Fruit fly (Drosophila melanogaster): ENCODE measurements around the gene CG33965.

Gene CG33965

DNA sequence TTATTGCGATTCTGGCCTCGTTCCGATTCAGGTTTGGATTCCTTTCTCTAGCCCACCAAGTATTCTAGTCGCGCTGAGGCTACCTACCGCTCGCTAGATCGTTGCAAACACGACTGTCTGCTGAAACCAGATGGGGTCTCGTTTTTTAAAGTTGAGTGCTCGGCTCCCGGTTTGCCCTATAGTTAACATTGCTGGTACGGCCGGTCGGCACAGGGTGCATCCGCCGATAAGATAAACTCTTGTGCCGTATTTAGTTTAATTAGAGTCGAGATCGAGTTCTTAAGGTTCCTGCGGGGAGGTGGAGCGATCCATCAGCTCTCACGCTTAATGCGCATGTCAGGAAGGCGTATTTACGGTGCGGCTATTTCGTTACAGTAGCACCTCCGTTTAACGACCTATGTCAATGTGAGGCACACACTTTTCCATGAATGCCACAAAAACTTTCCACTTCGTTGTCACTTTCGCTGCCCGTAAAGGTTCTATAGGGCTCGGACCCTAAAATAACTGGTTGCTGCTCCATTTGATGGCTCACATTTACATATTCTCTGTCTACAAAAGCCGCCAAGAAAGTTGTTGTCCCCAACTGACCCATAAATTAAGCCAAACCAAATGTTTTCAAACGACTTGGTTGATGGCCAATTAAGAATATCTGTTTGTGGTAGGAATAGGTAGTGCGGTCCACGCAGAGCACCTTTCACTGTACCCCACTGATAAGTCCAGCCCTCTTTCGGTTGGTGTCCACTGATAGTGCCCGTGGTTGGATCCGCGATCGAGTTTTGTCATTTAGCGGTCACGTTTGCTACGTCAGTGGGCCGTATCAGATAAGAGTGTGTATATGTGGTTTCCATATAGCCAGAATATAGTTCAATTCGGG is 27.8 kb upstream of the CG33965 start, which contains the start of gene CG9119 (continued):
- peak; percentile 33 for TF ChIP-seq CG4820 (GFP tag; optimal IDR thresholded peaks at IDR 0.05)
- TF ChIP-seq CG12659 (GFP tag; optimal IDR thresholded peaks at IDR 0.05) = peak; percentile 69
- peak; percentile 55; the same call in 1 of the 2 replicates for TF ChIP-seq CG14014 (GFP tag; IDR thresholded peaks at IDR 0.05)
- TF ChIP-seq CG6254 (GFP tag; optimal IDR thresholded peaks at IDR 0.05) = peak; percentile 88
- peak; percentile 40 for TF ChIP-seq CG3995 (GFP tag; optimal IDR thresholded peaks at IDR 0.05)
- no peak for TF ChIP-seq CG18011 (GFP tag; optimal IDR thresholded peaks at IDR 0.05)
- no peak for TF ChIP-seq insv (GFP tag; optimal IDR thresholded peaks at IDR 0.05)
- no peak for TF ChIP-seq CG9797 (GFP tag; optimal IDR thresholded peaks at IDR 0.05)
- TF ChIP-seq ab (GFP tag; optimal IDR thresholded peaks at IDR 0.05) = no peak
- TF ChIP-seq unpg (GFP tag; optimal IDR thresholded peaks at IDR 0.05) = peak; percentile 53
- TF ChIP-seq Nf-YC (tag; optimal IDR thresholded peaks at IDR 0.05) = peak; percentile 54
- peak; percentile 7 for TF ChIP-seq wek (GFP tag; optimal IDR thresholded peaks at IDR 0.05)
- peak; percentile 90 for TF ChIP-seq sens (GFP tag)
- TF ChIP-seq CG3838 (GFP tag; optimal IDR thresholded peaks at IDR 0.05) = no peak
- TF ChIP-seq disco-r (GFP tag; optimal IDR thresholded peaks at IDR 0.05) = peak; percentile 10
- TF ChIP-seq CG30403 (GFP tag; optimal IDR thresholded peaks at IDR 0.05) = peak; percentile 64
- TF ChIP-seq Dek (tag; optimal IDR thresholded peaks at IDR 0.05) = peak; percentile 65
- TF ChIP-seq ewg (GFP tag; optimal IDR thresholded peaks at IDR 0.05) = peak; percentile 38
- no peak for TF ChIP-seq otp (GFP tag; IDR thresholded peaks at IDR 0.05)
- TF ChIP-seq Side (GFP tag; optimal IDR thresholded peaks at IDR 0.05) = peak; percentile 68
- TF ChIP-seq crol (GFP tag; IDR thresholded peaks at IDR 0.05) = peak; percentile 72
- no peak for TF ChIP-seq gro (GFP tag; optimal IDR thresholded peaks at IDR 0.05)
- TF ChIP-seq bigmax (GFP tag; optimal IDR thresholded peaks at IDR 0.05) = no peak
- TF ChIP-seq grau (tag; optimal IDR thresholded peaks at IDR 0.05) = peak; percentile 95
- TF ChIP-seq CG18764 (GFP tag; optimal IDR thresholded peaks at IDR 0.05) = no peak
- peak; percentile 41 for TF ChIP-seq GATAe (GFP tag; conservative IDR thresholded peaks at IDR 0.05)
- no peak for TF ChIP-seq gcm2 (GFP tag; optimal IDR thresholded peaks at IDR 0.05)
- TF ChIP-seq hkb (optimal IDR thresholded peaks at IDR 0.05) = no peak
- TF ChIP-seq hkb (GFP tag; IDR thresholded peaks at IDR 0.05) = peak; percentile 59; the same call in 1 of the 2 replicates
- TF ChIP-seq Usf (GFP tag; optimal IDR thresholded peaks at IDR 0.05) = no peak
- no peak for TF ChIP-seq sima (GFP tag; optimal IDR thresholded peaks at IDR 0.05)
- no peak for TF ChIP-seq CG31388 (GFP tag; optimal IDR thresholded peaks at IDR 0.05)
- no peak for TF ChIP-seq chn (GFP tag; optimal IDR thresholded peaks at IDR 0.05)
- peak; percentile 85 for TF ChIP-seq CG2678 (tag; optimal IDR thresholded peaks at IDR 0.05)
- no peak for TF ChIP-seq CG16779 (GFP tag; IDR thresholded peaks at IDR 0.05)
- peak; percentile 13; the same call in 1 of the 2 replicates for TF ChIP-seq chm (GFP tag; IDR thresholded peaks at IDR 0.05)
- peak; percentile 75 for TF ChIP-seq CG15269 (tag; optimal IDR thresholded peaks at IDR 0.05)
- TF ChIP-seq CG1792 (GFP tag; optimal IDR thresholded peaks at IDR 0.05) = peak; percentile 34
- TF ChIP-seq Ets97D (GFP tag; optimal IDR thresholded peaks at IDR 0.05) = no peak
- TF ChIP-seq nau (GFP tag; optimal IDR thresholded peaks at IDR 0.05) = peak; percentile 51
- no peak for TF ChIP-seq CG5953 (GFP tag; IDR thresholded peaks at IDR 0.05)
- peak; percentile 82 for TF ChIP-seq CG17361 (GFP tag; IDR thresholded peaks at IDR 0.05)
- TF ChIP-seq CG10274 (GFP tag; optimal IDR thresholded peaks at IDR 0.05) = peak; percentile 55
- TF ChIP-seq Dbx (GFP tag; IDR thresholded peaks at IDR 0.05) = peak; percentile 55; the same call in 1 of the 3 replicates
- no peak for TF ChIP-seq NFAT (GFP tag; IDR thresholded peaks at IDR 0.05)
- 0 out of 2 replicates have a peak, but pooled peaks have one; percentile 13 for TF ChIP-seq peb (GFP tag; IDR thresholded peaks at IDR 0.05)
- peak; percentile 75 for TF ChIP-seq shn (GFP tag; optimal IDR thresholded peaks at IDR 0.05)
- TF ChIP-seq Scr (GFP tag; IDR thresholded peaks at IDR 0.05; ENCODE audit: partially characterized antibody) = no peak
- TF ChIP-seq CG10267 (tag; optimal IDR thresholded peaks at IDR 0.05) = peak; percentile 25
- peak; percentile 59 for TF ChIP-seq nerfin-1 (tag; optimal IDR thresholded peaks at IDR 0.05)
